Worm (Caenorhabditis elegans): ENCODE data around the gene C16C8.17.
"Not testable (repeated sequence)": the region's sequence is repeated elsewhere in the genome, so short reads cannot be mapped to it uniquely, and the experiment has no call there.

C16C8.17 gene

ce11 chrII:3463097-3463496, 22.5 kb downstream of the C16C8.17 start, which contains the start of gene C16C8.9:
TSS of gene C16C8.9 (minus strand) at chrII:3463197.
- no peak for TF ChIP-seq unc-62 (GFP tag; optimal IDR thresholded peaks at IDR 0.05)

- not testable (repeated sequence) for TF ChIP-seq unc-62 (GFP tag; optimal IDR thresholded peaks at IDR 0.05)
Measured at ce11 chrII:3464580-3464979, 24.0 kb downstream of the C16C8.17 start, which contains the start of gene C16C8.10. TSS of gene C16C8.10 (minus strand) at chrII:3464680.

ce11 chrII:3470549-3470948, 29.9 kb downstream of the C16C8.17 start, which contains the start of gene Y49F6B.20:
TSS of gene Y49F6B.20 (minus strand) at chrII:3470649.
- TF ChIP-seq unc-62 (GFP tag; optimal IDR thresholded peaks at IDR 0.05), result no peak

ce11 chrII:3471603-3472002, 31.0 kb downstream of the C16C8.17 start, which contains the start of gene Y49F6B.13:
TSS of gene Y49F6B.13 (minus strand) at chrII:3471703.
- TF ChIP-seq unc-62 (GFP tag; optimal IDR thresholded peaks at IDR 0.05), result no peak

- TF ChIP-seq unc-62 (GFP tag; optimal IDR thresholded peaks at IDR 0.05), result no peak
Measured at ce11 chrII:3472316-3472715, 31.7 kb downstream of the C16C8.17 start, which contains the start of gene Y49F6B.12. TSS of gene Y49F6B.12 (minus strand) at chrII:3472416.

ce11 chrII:3472817-3473216, 32.2 kb downstream of the C16C8.17 start, which contains the start of gene Y49F6B.6:
TSS of gene Y49F6B.6 (plus strand) at chrII:3473117.
- no peak for TF ChIP-seq unc-62 (GFP tag; optimal IDR thresholded peaks at IDR 0.05)

- TF ChIP-seq unc-62 (GFP tag; optimal IDR thresholded peaks at IDR 0.05), result no peak
Measured at ce11 chrII:3473744-3474143, 33.1 kb downstream of the C16C8.17 start, which contains the start of gene sdz-32. TSS of gene sdz-32 (plus strand) at chrII:3474044.

- TF ChIP-seq unc-62 (GFP tag; optimal IDR thresholded peaks at IDR 0.05), result no peak
Measured at ce11 chrII:3476536-3476935, 35.9 kb downstream of the C16C8.17 start.

ce11 chrII:3477171-3477570, 36.5 kb downstream of the C16C8.17 start, which contains the start of gene fbxb-104:
TSS of gene fbxb-104 (minus strand) at chrII:3477271.
- no peak for TF ChIP-seq unc-62 (GFP tag; optimal IDR thresholded peaks at IDR 0.05)

ce11 chrII:3481584-3481983, 41.0 kb downstream of the C16C8.17 start, which contains the start of gene Y49F6B.8:
TSS of gene Y49F6B.8 (minus strand) at chrII:3481684.
- TF ChIP-seq unc-62 (GFP tag; optimal IDR thresholded peaks at IDR 0.05), result no peak

ce11 chrII:3482231-3482630, 41.6 kb downstream of the C16C8.17 start, which contains the start of gene smu-2:
TSS of gene smu-2 (plus strand) at chrII:3482408.
- TF ChIP-seq unc-62 (GFP tag; optimal IDR thresholded peaks at IDR 0.05), result no peak

- TF ChIP-seq unc-62 (GFP tag; optimal IDR thresholded peaks at IDR 0.05), result not testable (repeated sequence)
Measured at ce11 chrII:3490797-3491196, 50.2 kb downstream of the C16C8.17 start, which contains the start of gene fbxb-112. TSS of gene fbxb-112 (plus strand) at chrII:3491097.
